Fruit fly (Drosophila melanogaster) whole organism, embryonic: Measurements from ENCODE around the gene Pp1-87B.

ENCODE experiments used
- BtbVII ChIP-seq: fragments of 200-800 bp; sonication (Bioruptor generic); optimal IDR thresholded peaks from 3 replicates; lab custom pipeline; 2017; ENCODE audit warnings: missing biosample characterization, mild to moderate bottlenecking, missing genetic modification characterization
- C15 ChIP-seq: fragments of 200-800 bp; sonication (Bioruptor generic); IDR thresholded peaks from 3 replicates; pipeline ENCODE4 v1.3.6; 2022; ENCODE audit warnings: missing biosample characterization, missing genetic modification characterization
- CG12155 ChIP-seq: fragments of 200-800 bp; sonication (Bioruptor generic); optimal IDR thresholded peaks from 3 replicates; lab custom pipeline; 2016; ENCODE audit warnings: missing biosample characterization, missing genetic modification characterization
- CG12299 ChIP-seq: fragments of 200-800 bp; sonication (Bioruptor generic); optimal IDR thresholded peaks from 2 replicates; lab custom pipeline; 2018; ENCODE audit warnings: missing biosample characterization, mild to moderate bottlenecking, missing genetic modification characterization
- CG13624 ChIP-seq: fragments of 200-800 bp; sonication (Bioruptor generic); optimal IDR thresholded peaks from 2 replicates; lab custom pipeline; 2016; ENCODE audit warnings: missing biosample characterization, missing genetic modification characterization
- CG14050 ChIP-seq: fragments of 200-800 bp; sonication (Bioruptor generic); IDR thresholded peaks from 3 replicates; pipeline ENCODE4 v1.3.6; 2022; ENCODE audit warnings: missing biosample characterization, missing genetic modification characterization
- CG14441 ChIP-seq: fragments of 200-800 bp; sonication (Bioruptor generic); IDR thresholded peaks from 2 replicates; pipeline ENCODE4 v1.3.6; 2022; ENCODE audit warnings: missing biosample characterization, missing genetic modification characterization
- CG14667 ChIP-seq: fragments of 200-800 bp; sonication (Bioruptor generic); IDR thresholded peaks from 2 replicates; pipeline ENCODE4 v1.3.6; 2022; ENCODE audit warnings: missing biosample characterization, missing genetic modification characterization
- CG14710 ChIP-seq: fragments of 200-800 bp; sonication (Bioruptor generic); optimal IDR thresholded peaks from 3 replicates; lab custom pipeline; 2019; ENCODE audit warnings: missing biosample characterization, mild to moderate bottlenecking, missing genetic modification characterization, moderate library complexity
- CG15269 ChIP-seq: fragments of 200-800 bp; sonication (Bioruptor generic); optimal IDR thresholded peaks from 2 replicates; lab custom pipeline; 2018; ENCODE audit warnings: missing biosample characterization, mild to moderate bottlenecking, missing genetic modification characterization, moderate library complexity
- CG16813 ChIP-seq: fragments of 200-800 bp; sonication (Bioruptor generic); IDR thresholded peaks from 3 replicates; pipeline ENCODE4 v1.3.6; 2022; ENCODE audit warnings: missing biosample characterization, missing genetic modification characterization; ENCODE audit not compliant: partially characterized antibody
- CG16863 ChIP-seq: fragments of 200-800 bp; sonication (Bioruptor generic); optimal IDR thresholded peaks from 3 replicates; lab custom pipeline; 2016; ENCODE audit warnings: missing biosample characterization, missing genetic modification characterization
- CG17568 ChIP-seq: fragments of 200-800 bp; sonication (Bioruptor generic); optimal IDR thresholded peaks from 2 replicates; lab custom pipeline; 2018; ENCODE audit warnings: missing biosample characterization, mild to moderate bottlenecking, missing genetic modification characterization, moderate library complexity
- CG31388 ChIP-seq: fragments of 200-800 bp; sonication (Bioruptor generic); optimal IDR thresholded peaks from 2 replicates; lab custom pipeline; 2016; ENCODE audit warnings: missing biosample characterization, missing genetic modification characterization
- CG3163 ChIP-seq: fragments of 200-800 bp; sonication (Bioruptor generic); optimal IDR thresholded peaks from 3 replicates; lab custom pipeline; 2016; ENCODE audit warnings: missing biosample characterization, missing genetic modification characterization
- CG6272 ChIP-seq: fragments of 200-800 bp; sonication (Bioruptor generic); IDR thresholded peaks from 2 replicates; pipeline ENCODE4 v1.3.6; 2022; ENCODE audit warnings: missing biosample characterization, missing genetic modification characterization
- CG6854 ChIP-seq: fragments of 200-800 bp; sonication (Bioruptor generic); optimal IDR thresholded peaks from 3 replicates; lab custom pipeline; 2017; ENCODE audit warnings: missing biosample characterization, mild to moderate bottlenecking, missing genetic modification characterization
- CG7928 ChIP-seq: fragments of 200-800 bp; sonication (Bioruptor generic); optimal IDR thresholded peaks from 2 replicates; lab custom pipeline; 2017; ENCODE audit warnings: missing biosample characterization, mild to moderate bottlenecking, missing genetic modification characterization
- CG8478 ChIP-seq: fragments of >200 bp; optimal IDR thresholded peaks from 2 replicates; lab custom pipeline; 2018
- CG8765 ChIP-seq: fragments of 200-800 bp; sonication (Bioruptor generic); IDR thresholded peaks from 2 replicates; pipeline ENCODE4 v1.3.6; 2022; ENCODE audit warnings: missing biosample characterization, missing genetic modification characterization
- CG8944 ChIP-seq: fragments of 200-800 bp; sonication (Bioruptor generic); optimal IDR thresholded peaks from 3 replicates; lab custom pipeline; 2016; ENCODE audit warnings: missing biosample characterization, missing genetic modification characterization
- CG9609 ChIP-seq: fragments of 200-800 bp; sonication (Bioruptor generic); optimal IDR thresholded peaks from 3 replicates; lab custom pipeline; 2016; ENCODE audit warnings: missing biosample characterization, missing genetic modification characterization
- Dbx ChIP-seq: fragments of 200-800 bp; sonication (Bioruptor generic); IDR thresholded peaks from 3 replicates; pipeline ENCODE4 v1.3.6; 2022; ENCODE audit warnings: missing biosample characterization, missing genetic modification characterization
- Doc3 ChIP-seq: fragments of 200-800 bp; sonication (Bioruptor generic); IDR thresholded peaks from 3 replicates; pipeline ENCODE4 v1.3.6; 2022; ENCODE audit warnings: missing biosample characterization, missing genetic modification characterization; ENCODE audit not compliant: partially characterized antibody
- Hey ChIP-seq: fragments of 200-800 bp; sonication (Bioruptor generic); optimal IDR thresholded peaks from 3 replicates; lab custom pipeline; 2018; ENCODE audit warnings: missing biosample characterization, mild to moderate bottlenecking, missing genetic modification characterization
- HmgD ChIP-seq: fragments of 200-800 bp; sonication (Bioruptor generic); optimal IDR thresholded peaks from 3 replicates; lab custom pipeline; 2016; ENCODE audit warnings: missing biosample characterization, missing genetic modification characterization
- Hr3 ChIP-seq: fragments of 200-800 bp; sonication (Bioruptor generic); optimal IDR thresholded peaks from 3 replicates; lab custom pipeline; 2016; ENCODE audit warnings: missing biosample characterization, missing genetic modification characterization
- MBD-R2 ChIP-seq: fragments of 200-800 bp; sonication (Bioruptor generic); IDR thresholded peaks from 2 replicates; pipeline ENCODE4 v1.3.6; 2022; ENCODE audit warnings: missing biosample characterization, missing genetic modification characterization
- Meics ChIP-seq: fragments of 200-800 bp; sonication (Bioruptor generic); optimal IDR thresholded peaks from 2 replicates; lab custom pipeline; 2017; ENCODE audit warnings: missing biosample characterization, mild to moderate bottlenecking, missing genetic modification characterization
- Myb ChIP-seq: fragments of 200-800 bp; sonication (Bioruptor generic); optimal IDR thresholded peaks from 2 replicates; lab custom pipeline; 2016; ENCODE audit warnings: missing biosample characterization, missing genetic modification characterization
- Ravus ChIP-seq: fragments of 200-800 bp; sonication (Bioruptor generic); IDR thresholded peaks from 2 replicates; pipeline ENCODE4 v1.3.6; 2022; ENCODE audit warnings: missing biosample characterization, missing genetic modification characterization
- Rx ChIP-seq: fragments of 200-800 bp; sonication (Bioruptor generic); IDR thresholded peaks from 2 replicates; pipeline ENCODE4 v1.3.6; 2022; ENCODE audit warnings: missing biosample characterization, missing genetic modification characterization
- cato ChIP-seq: fragments of 200-800 bp; sonication (Bioruptor generic); optimal IDR thresholded peaks from 2 replicates; lab custom pipeline; 2016; ENCODE audit warnings: missing biosample characterization, missing genetic modification characterization, borderline replicate concordance
- crp ChIP-seq, 2 experiments: fragments of 200-800 bp; sonication (Bioruptor generic); optimal IDR thresholded peaks; 2 replicates in 1 of 2; 3 replicates in 1 of 2; lab custom pipeline; 2017; ENCODE audit warnings: missing biosample characterization in 2 of 2, missing genetic modification characterization in 2 of 2, mild to moderate bottlenecking in 1 of 2, moderate library complexity in 1 of 2
- dan ChIP-seq: fragments of 200-800 bp; sonication (Bioruptor generic); IDR thresholded peaks from 2 replicates; pipeline ENCODE4 v1.3.6; 2022; ENCODE audit warnings: missing biosample characterization, missing genetic modification characterization
- dmrt11E ChIP-seq: fragments of 200-800 bp; sonication (Bioruptor generic); optimal IDR thresholded peaks from 3 replicates; lab custom pipeline; 2018; ENCODE audit warnings: missing biosample characterization, mild to moderate bottlenecking, missing genetic modification characterization, moderate library complexity
- ems ChIP-seq: fragments of 200-800 bp; sonication (Bioruptor generic); optimal IDR thresholded peaks from 3 replicates; lab custom pipeline; 2016; ENCODE audit warnings: missing biosample characterization, missing genetic modification characterization
- eyg ChIP-seq: fragments of 200-800 bp; sonication (Bioruptor generic); optimal IDR thresholded peaks from 3 replicates; lab custom pipeline; 2016; ENCODE audit warnings: missing biosample characterization, missing genetic modification characterization
- fd64A ChIP-seq: fragments of 200-800 bp; sonication (Bioruptor generic); optimal IDR thresholded peaks from 3 replicates; lab custom pipeline; 2018; ENCODE audit warnings: missing biosample characterization, mild to moderate bottlenecking, missing genetic modification characterization
- gsb ChIP-seq: fragments of 200-800 bp; sonication (Bioruptor generic); IDR thresholded peaks from 2 replicates; pipeline ENCODE4 v1.3.6; 2022; ENCODE audit warnings: missing biosample characterization, missing genetic modification characterization
- ind ChIP-seq: fragments of 200-800 bp; sonication (Bioruptor generic); optimal IDR thresholded peaks from 3 replicates; lab custom pipeline; 2016; ENCODE audit warnings: missing biosample characterization, missing genetic modification characterization
- jing ChIP-seq: fragments of 200-800 bp; sonication (Bioruptor generic); optimal IDR thresholded peaks from 2 replicates; lab custom pipeline; 2018; ENCODE audit warnings: missing biosample characterization, mild to moderate bottlenecking, missing genetic modification characterization
- mirr ChIP-seq: fragments of 200-800 bp; sonication (Bioruptor generic); optimal IDR thresholded peaks from 3 replicates; lab custom pipeline; 2018; ENCODE audit warnings: missing biosample characterization, mild to moderate bottlenecking, missing genetic modification characterization
- nau ChIP-seq: fragments of 200-800 bp; sonication (Bioruptor generic); optimal IDR thresholded peaks from 3 replicates; lab custom pipeline; 2017; ENCODE audit warnings: missing biosample characterization, mild to moderate bottlenecking, missing genetic modification characterization, missing genetic modification reagents
- org-1 ChIP-seq: fragments of 200-800 bp; sonication (Bioruptor generic); optimal IDR thresholded peaks from 2 replicates; lab custom pipeline; 2017; ENCODE audit warnings: missing biosample characterization, missing genetic modification characterization
- p53 ChIP-seq: fragments of 200-800 bp; sonication (Bioruptor generic); optimal IDR thresholded peaks from 2 replicates; lab custom pipeline; 2016; ENCODE audit warnings: missing biosample characterization, missing genetic modification characterization
- pb ChIP-seq: fragments of 200-800 bp; sonication (Bioruptor generic); optimal IDR thresholded peaks from 3 replicates; lab custom pipeline; 2016; ENCODE audit warnings: missing biosample characterization, missing genetic modification characterization
- pum ChIP-seq: fragments of 200-800 bp; sonication (Bioruptor generic); optimal IDR thresholded peaks from 2 replicates; lab custom pipeline; 2016; ENCODE audit warnings: missing biosample characterization, missing genetic modification characterization
- sima ChIP-seq: fragments of 200-800 bp; sonication (Bioruptor generic); optimal IDR thresholded peaks from 2 replicates; lab custom pipeline; 2016; ENCODE audit warnings: missing biosample characterization, missing genetic modification characterization
- slp2 ChIP-seq: fragments of 200-800 bp; sonication (Bioruptor generic); optimal IDR thresholded peaks from 2 replicates; lab custom pipeline; 2016; ENCODE audit warnings: missing biosample characterization, missing genetic modification characterization
- toy ChIP-seq: fragments of 200-800 bp; sonication (Bioruptor generic); IDR thresholded peaks from 2 replicates; pipeline ENCODE4 v1.3.6; 2022; ENCODE audit warnings: missing biosample characterization, missing genetic modification characterization
- z ChIP-seq: fragments of 200-800 bp; sonication (Bioruptor generic); IDR thresholded peaks from 3 replicates; pipeline ENCODE4 v1.3.6; 2022; ENCODE audit warnings: missing biosample characterization, missing genetic modification characterization

The Pp1-87B gene

dm6 chr3R:12448889-12449314 lies 23.2 kb upstream of the Pp1-87B start, which contains the start of gene CG18549 (continued):
- TF ChIP-seq org-1 (GFP tag; lab: Kevin White, UChicago) (peak; percentile 99), CG15269 (peak; percentile 100), dan (peak; percentile 97), CG13624 (GFP tag; lab: Kevin White, UChicago) (peak; percentile 100), CG14667 (peak; percentile 99), Rx (GFP tag; lab: Robert Waterston, UW) (peak; percentile 99), gsb (GFP tag; lab: Robert Waterston, UW) (peak; percentile 100), CG16813 (GFP tag; lab: Robert Waterston, UW) (peak; percentile 80), BtbVII (GFP tag; lab: Kevin White, UChicago) (peak; percentile 100), pb (GFP tag; lab: Kevin White, UChicago) (peak; percentile 98), z (GFP tag; lab: Robert Waterston, UW) (peak; percentile 90), CG31388 (GFP tag; lab: Kevin White, UChicago) (peak; percentile 99), CG14050 (GFP tag; lab: Robert Waterston, UW) (peak; percentile 100), C15 (GFP tag; lab: Robert Waterston, UW) (peak; percentile 99), Hey (tag; lab: Kevin White, UChicago) (peak; percentile 97), CG3163 (GFP tag; lab: Kevin White, UChicago) (peak; percentile 92), CG12155 (GFP tag; lab: Kevin White, UChicago) (peak; percentile 99), crp (GFP tag; optimal IDR thresholded peaks at IDR 0.05; lab: Kevin White, UChicago) (peak; percentile 44 to 81), Dbx (GFP tag; lab: Robert Waterston, UW) (peak; percentile 100), CG14441 (GFP tag; lab: Robert Waterston, UW) (peak; percentile 100), CG17568 (peak; percentile 100), dmrt11E (tag; lab: Kevin White, UChicago) (peak; percentile 100), slp2 (GFP tag; lab: Kevin White, UChicago) (peak; percentile 99), fd64A (GFP tag; lab: Kevin White, UChicago) (peak; percentile 100), CG8765 (GFP tag; lab: Robert Waterston, UW) (peak; percentile 98), Hr3 (GFP tag; lab: Kevin White, UChicago) (peak; percentile 100), CG7928 (GFP tag; lab: Kevin White, UChicago) (peak; percentile 85), CG6272 (GFP tag; lab: Robert Waterston, UW) (peak; percentile 99), Ravus (peak; percentile 99), ems (GFP tag; lab: Kevin White, UChicago) (peak; percentile 100), nau (GFP tag; lab: Kevin White, UChicago) (peak; percentile 100), CG12299 (tag; lab: Kevin White, UChicago) (peak; percentile 100), CG16863 (GFP tag; lab: Kevin White, UChicago) (peak; percentile 99), CG8944 (GFP tag; lab: Kevin White, UChicago) (peak; percentile 99), ind (GFP tag; lab: Kevin White, UChicago) (peak; percentile 99), CG9609 (peak; percentile 99), jing (GFP tag; lab: Kevin White, UChicago) (peak; percentile 99), HmgD (peak; percentile 98), pum (GFP tag; lab: Kevin White, UChicago) (peak; percentile 99), MBD-R2 (GFP tag; lab: Robert Waterston, UW) (peak; percentile 100), toy (GFP tag; lab: Robert Waterston, UW) (peak; percentile 99), eyg (GFP tag; lab: Kevin White, UChicago) (peak; percentile 99), p53 (GFP tag; lab: Kevin White, UChicago) (peak; percentile 96), Meics (GFP tag; lab: Kevin White, UChicago) (peak; percentile 100), sima (GFP tag; lab: Kevin White, UChicago) (peak; percentile 98), cato (GFP tag; lab: Kevin White, UChicago) (peak; percentile 99), CG8478 (lab: Kevin White, UChicago) (no peak), CG6854 (GFP tag; lab: Kevin White, UChicago) (peak; percentile 100), Myb (GFP tag; lab: Kevin White, UChicago) (peak; percentile 92), mirr (GFP tag; lab: Kevin White, UChicago) (peak; percentile 99), Doc3 (GFP tag; lab: Robert Waterston, UW) (peak; percentile 85), CG14710 (peak; percentile 99)
